Worm (Caenorhabditis elegans): ENCODE results near the gene B0457.4.

- TF ChIP-seq snpc-4 (GFP tag; optimal IDR thresholded peaks at IDR 0.05) (no peak), snpc-4 (tag; optimal IDR thresholded peaks at IDR 0.05) (no peak), pbrm-1 (GFP tag; IDR thresholded peaks at IDR 0.05) (no peak), efl-1 (GFP tag; optimal IDR thresholded peaks at IDR 0.05) (no peak)
Observed at ce11 chrII:8912523-8913017, 741 bp upstream of the B0457.4 start.
